Fruit fly (Drosophila melanogaster) whole organism, adult: ENCODE measurements around the gene CG6126.

Experiments
- CG11617 ChIP-seq: fragments of 200-800 bp; sonication (Bioruptor generic); optimal IDR thresholded peaks from 2 replicates; lab custom pipeline; 2017; ENCODE audit warnings: mild to moderate bottlenecking, missing biosample characterization, missing genetic modification reagents, missing genetic modification characterization
- CG12768 ChIP-seq: fragments of 200-800 bp; sonication (Bioruptor generic); optimal IDR thresholded peaks from 2 replicates; lab custom pipeline; 2017; ENCODE audit warnings: missing biosample characterization, missing genetic modification characterization, mild to moderate bottlenecking, moderate library complexity, missing genetic modification reagents
- CG14711 ChIP-seq: fragments of 200-800 bp; sonication (Bioruptor generic); optimal IDR thresholded peaks from 2 replicates; lab custom pipeline; 2018; ENCODE audit warnings: missing biosample characterization, mild to moderate bottlenecking, missing genetic modification characterization, moderate library complexity
- CG5204 ChIP-seq: fragments of 200-800 bp; sonication (Bioruptor generic); optimal IDR thresholded peaks from 2 replicates; lab custom pipeline; 2016; ENCODE audit warnings: missing biosample characterization, missing genetic modification characterization
- CG7101 ChIP-seq: fragments of 200-800 bp; sonication (Bioruptor generic); optimal IDR thresholded peaks from 2 replicates; lab custom pipeline; 2018; ENCODE audit warnings: missing biosample characterization, mild to moderate bottlenecking, missing genetic modification characterization, moderate library complexity
- Crg-1 ChIP-seq: fragments of 200-800 bp; sonication (Bioruptor generic); optimal IDR thresholded peaks from 2 replicates; lab custom pipeline; 2016; ENCODE audit warnings: missing biosample characterization, missing genetic modification characterization
- Mnt ChIP-seq: fragments of 200-800 bp; sonication (Bioruptor generic); optimal IDR thresholded peaks from 2 replicates; lab custom pipeline; 2016; ENCODE audit warnings: missing biosample characterization, mild to moderate bottlenecking, missing genetic modification characterization
- bab1 ChIP-seq: fragments of 200-800 bp; sonication (Bioruptor generic); optimal IDR thresholded peaks from 3 replicates; lab custom pipeline; 2019; ENCODE audit warnings: missing biosample characterization, mild to moderate bottlenecking, missing genetic modification characterization, moderate library complexity
- cic ChIP-seq: fragments of 200-800 bp; sonication (Bioruptor generic); optimal IDR thresholded peaks from 2 replicates; lab custom pipeline; 2017; ENCODE audit warnings: missing biosample characterization, mild to moderate bottlenecking, missing genetic modification characterization, moderate library complexity
- kay ChIP-seq: fragments of 200-800 bp; sonication (Bioruptor generic); peaks from one replicate; lab custom pipeline; 2016; ENCODE audit warnings: missing biosample characterization, missing genetic modification characterization, borderline replicate concordance
- pad ChIP-seq: fragments of 200-800 bp; sonication (Bioruptor generic); optimal IDR thresholded peaks from 3 replicates; lab custom pipeline; 2017; ENCODE audit warnings: missing biosample characterization, missing genetic modification characterization, mild to moderate bottlenecking, moderate library complexity, missing genetic modification reagents
- toe ChIP-seq: fragments of 200-800 bp; sonication (Bioruptor generic); optimal IDR thresholded peaks from 2 replicates; lab custom pipeline; 2016; ENCODE audit warnings: missing biosample characterization, missing genetic modification characterization

DNA sequence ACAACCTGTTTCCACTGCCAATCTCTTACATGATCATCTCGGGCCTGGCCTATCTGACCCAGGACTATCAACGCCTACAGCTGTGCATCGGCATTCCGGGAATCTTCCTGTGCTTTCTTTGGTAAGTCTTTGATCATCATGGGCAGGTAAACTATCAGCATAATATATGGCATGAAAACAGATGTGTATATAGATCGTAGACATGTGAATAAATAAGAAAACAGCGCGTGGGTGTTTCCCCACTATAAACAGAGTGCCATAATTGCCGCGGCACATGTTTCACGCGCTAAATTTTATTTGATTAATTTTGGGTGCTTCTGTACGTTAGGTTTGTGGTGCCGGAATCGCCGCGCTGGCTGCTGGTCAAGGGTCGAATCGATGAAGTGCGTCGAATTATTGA, 34.8 kb downstream of the CG6126 start:
- TF ChIP-seq CG5204 (GFP tag; lab: Kevin White, UChicago) (no peak), Mnt (GFP tag; lab: Kevin White, UChicago) (no peak), bab1 (GFP tag; lab: Kevin White, UChicago) (no peak), Crg-1 (no peak), pad (GFP tag; lab: Kevin White, UChicago) (no peak), CG7101 (tag; lab: Kevin White, UChicago) (no peak), toe (GFP tag; lab: Kevin White, UChicago) (no peak), CG14711 (tag; lab: Kevin White, UChicago) (no peak), CG12768 (GFP tag; lab: Kevin White, UChicago) (no peak), CG11617 (no peak), cic (GFP tag; lab: Kevin White, UChicago) (no peak), kay (GFP tag; lab: Kevin White, UChicago) (no peak)
